Worm (Caenorhabditis elegans): ENCODE data around the gene kbp-3.

kbp-3 gene

DNA sequence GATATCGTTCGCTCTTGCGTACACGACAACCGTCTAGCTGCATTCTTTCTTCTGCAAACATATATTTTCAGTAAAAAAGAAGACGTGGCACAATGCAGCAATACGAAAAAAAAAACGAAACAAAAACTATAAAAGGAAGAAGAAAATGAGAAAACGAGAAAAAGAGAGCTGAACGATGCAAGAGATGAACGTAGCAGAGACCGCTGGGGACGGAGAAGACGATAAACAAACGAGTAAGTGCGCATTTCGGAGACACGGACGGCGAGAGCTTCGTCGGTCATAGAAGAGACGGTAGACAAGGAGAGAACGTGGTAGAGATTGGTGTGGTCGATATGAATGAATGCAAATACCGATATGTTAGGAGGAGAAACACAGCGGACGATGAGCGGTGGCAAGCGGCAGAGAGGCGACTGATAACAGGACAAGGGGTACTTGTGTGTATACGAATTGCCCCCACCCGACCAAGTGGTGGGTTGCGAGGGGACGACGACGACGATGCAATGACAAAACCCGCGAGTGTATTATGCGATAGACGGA lies 48.1 kb upstream of the kbp-3 start, which contains the start of gene K04B12.2 (continued):
- TF ChIP-seq mes-2 (tag; optimal IDR thresholded peaks at IDR 0.05; ENCODE audit: poor library complexity, severe bottlenecking) (peak; percentile 54), duxl-1 (tag; optimal IDR thresholded peaks at IDR 0.05; ENCODE audit: poor library complexity) (no peak), unc-39 (tag; optimal IDR thresholded peaks at IDR 0.05) (no peak), ZK546.5 (tag; optimal IDR thresholded peaks at IDR 0.05) (no peak), F10B5.3 (tag; optimal IDR thresholded peaks at IDR 0.05) (no peak), gei-8 (GFP tag; optimal IDR thresholded peaks at IDR 0.05) (no peak), nhr-28 (tag; optimal IDR thresholded peaks at IDR 0.05) (peak; percentile 79), nhr-48 (tag; optimal IDR thresholded peaks at IDR 0.05) (peak; percentile 51), daf-8 (GFP tag; IDR thresholded peaks at IDR 0.05) (no peak), egl-43 (GFP tag; IDR thresholded peaks at IDR 0.05) (peak; percentile 63; the same call in 1 of the 2 replicates), snpc-4 (tag; optimal IDR thresholded peaks at IDR 0.05) (no peak), mdt-29 (GFP tag; IDR thresholded peaks at IDR 0.05) (no peak), nhr-6 (tag; optimal IDR thresholded peaks at IDR 0.05) (peak; percentile 84), ama-1 (optimal IDR thresholded peaks at IDR 0.05) (no peak), nhr-111 (GFP tag; optimal IDR thresholded peaks at IDR 0.05) (no peak), madf-9 (GFP tag; conservative IDR thresholded peaks at IDR 0.05) (peak; percentile 71; the same call in 1 of the 2 replicates), ctbp-1 (GFP tag; IDR thresholded peaks at IDR 0.05) (no peak), ceh-44 (GFP tag; IDR thresholded peaks at IDR 0.05) (no peak), ceh-82 (tag; optimal IDR thresholded peaks at IDR 0.05) (no peak), nhr-102 (tag; optimal IDR thresholded peaks at IDR 0.05) (peak; percentile 43), Y48G9A.11 (GFP tag; IDR thresholded peaks at IDR 0.05) (no peak), ceh-32 (tag; optimal IDR thresholded peaks at IDR 0.05; ENCODE audit: poor library complexity) (no peak), F37D6.2 (tag; optimal IDR thresholded peaks at IDR 0.05) (no peak), mxl-2 (GFP tag; conservative IDR thresholded peaks at IDR 0.05) (no peak), zfp-3 (GFP tag; conservative IDR thresholded peaks at IDR 0.05) (no peak), R02D3.7 (tag; optimal IDR thresholded peaks at IDR 0.05) (no peak), saeg-2 (GFP tag; IDR thresholded peaks at IDR 0.05) (no peak), daf-19 (GFP tag; conservative IDR thresholded peaks at IDR 0.05) (no peak), nhr-11 (tag; optimal IDR thresholded peaks at IDR 0.05) (peak; percentile 6), lim-7 (GFP tag; IDR thresholded peaks at IDR 0.05) (no peak), madf-5 (GFP tag; IDR thresholded peaks at IDR 0.05) (no peak), snpc-1.2 (GFP tag; IDR thresholded peaks at IDR 0.05) (no peak), vab-7 (GFP tag; IDR thresholded peaks at IDR 0.05) (no peak), ZK337.2 (GFP tag; IDR thresholded peaks at IDR 0.05) (no peak), ztf-7 (tag; optimal IDR thresholded peaks at IDR 0.05) (peak; percentile 60)

DNA sequence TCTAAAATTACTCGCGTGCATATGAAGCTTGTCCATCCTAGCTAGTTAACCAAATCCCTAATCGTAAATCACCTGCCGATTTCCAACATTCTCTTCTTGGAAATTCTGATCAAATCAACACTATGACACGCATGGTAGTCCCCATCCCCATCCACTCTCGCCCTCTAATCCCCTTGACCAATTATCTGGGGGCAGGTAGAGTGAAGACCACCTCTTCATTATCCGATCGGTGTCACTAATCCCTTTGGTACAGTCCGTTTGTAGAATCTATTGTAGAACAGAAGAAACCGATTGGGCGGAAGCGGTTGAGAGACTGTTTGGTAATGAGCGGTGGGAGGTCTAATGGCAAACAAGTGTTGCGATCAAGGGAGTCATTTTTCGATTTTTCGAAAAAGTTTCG lies 47.2 kb upstream of the kbp-3 start:
- no peak for TF ChIP-seq hlh-30 (tag; optimal IDR thresholded peaks at IDR 0.05; ENCODE audit: insufficient read depth)
- no peak for TF ChIP-seq vab-7 (GFP tag; IDR thresholded peaks at IDR 0.05)
- no peak for TF ChIP-seq arid-1 (GFP tag; conservative IDR thresholded peaks at IDR 0.05)
- TF ChIP-seq pha-4 (GFP tag; IDR thresholded peaks at IDR 0.05) = no peak
- no peak for TF ChIP-seq pha-4 (tag; optimal IDR thresholded peaks at IDR 0.05)
- TF ChIP-seq aha-1 (tag) = no peak
- no peak for TF ChIP-seq D1046.2 (GFP tag; IDR thresholded peaks at IDR 0.05)
- no peak for TF ChIP-seq nhr-111 (GFP tag; optimal IDR thresholded peaks at IDR 0.05)
- TF ChIP-seq lin-15B (tag; optimal IDR thresholded peaks at IDR 0.05) = no peak
- no peak for TF ChIP-seq ces-1 (GFP tag; optimal IDR thresholded peaks at IDR 0.05)
- TF ChIP-seq snpc-4 (tag; optimal IDR thresholded peaks at IDR 0.05) = no peak
- TF ChIP-seq F37D6.2 (tag; optimal IDR thresholded peaks at IDR 0.05) = no peak
- TF ChIP-seq ceh-62 (tag; optimal IDR thresholded peaks at IDR 0.05) = no peak
- TF ChIP-seq ceh-32 (tag; optimal IDR thresholded peaks at IDR 0.05; ENCODE audit: poor library complexity) = no peak
- no peak for TF ChIP-seq lsy-2 (tag; optimal IDR thresholded peaks at IDR 0.05)
- TF ChIP-seq dmd-6 (GFP tag; IDR thresholded peaks at IDR 0.05) = no peak
- TF ChIP-seq nhr-10 (tag; optimal IDR thresholded peaks at IDR 0.05) = no peak
- TF ChIP-seq nhr-6 (tag; optimal IDR thresholded peaks at IDR 0.05) = no peak
- no peak for TF ChIP-seq nhr-25 (tag; optimal IDR thresholded peaks at IDR 0.05; ENCODE audit: borderline replicate concordance, insufficient read depth)

All from whole organism, L4 larva.